Fruit fly (Drosophila melanogaster) whole organism, embryonic: Measurements from ENCODE around the gene mRpS10.
A peak's percentile ranks its signal among the peaks of the same experiment; 100 is the strongest.

Source experiments
- B-H2 ChIP-seq: fragments of 200-800 bp; sonication (Bioruptor generic); optimal IDR thresholded peaks from 2 replicates; lab custom pipeline; 2018; ENCODE audit warnings: missing biosample characterization, mild to moderate bottlenecking, missing genetic modification characterization
- Bdp1 ChIP-seq: fragments of 200-800 bp; sonication (Bioruptor generic); optimal IDR thresholded peaks from 3 replicates; lab custom pipeline; 2016; ENCODE audit warnings: missing biosample characterization, missing genetic modification characterization
- CG10543 ChIP-seq: fragments of 200-800 bp; sonication (Bioruptor generic); optimal IDR thresholded peaks from 3 replicates; lab custom pipeline; 2017; ENCODE audit warnings: missing biosample characterization, mild to moderate bottlenecking, missing genetic modification characterization, moderate library complexity
- CG11085 ChIP-seq: fragments of 200-800 bp; sonication (Bioruptor generic); IDR thresholded peaks from 2 replicates; pipeline ENCODE4 v1.3.6; 2022; ENCODE audit warnings: missing biosample characterization, missing genetic modification characterization
- CG12155 ChIP-seq: fragments of 200-800 bp; sonication (Bioruptor generic); optimal IDR thresholded peaks from 3 replicates; lab custom pipeline; 2016; ENCODE audit warnings: missing biosample characterization, missing genetic modification characterization
- CG12219 ChIP-seq: fragments of 200-800 bp; sonication (Bioruptor generic); optimal IDR thresholded peaks from 3 replicates; lab custom pipeline; 2018; ENCODE audit warnings: missing biosample characterization, mild to moderate bottlenecking, missing genetic modification characterization
- CG12659 ChIP-seq: fragments of 200-800 bp; sonication (Bioruptor generic); optimal IDR thresholded peaks from 3 replicates; lab custom pipeline; 2017; ENCODE audit warnings: mild to moderate bottlenecking, missing biosample characterization, missing genetic modification reagents, missing genetic modification characterization
- CG14441 ChIP-seq: fragments of 200-800 bp; sonication (Bioruptor generic); IDR thresholded peaks from 2 replicates; pipeline ENCODE4 v1.3.6; 2022; ENCODE audit warnings: missing biosample characterization, missing genetic modification characterization
- CG14965 ChIP-seq: fragments of 200-800 bp; sonication (Bioruptor generic); optimal IDR thresholded peaks from 2 replicates; lab custom pipeline; 2016; ENCODE audit warnings: missing biosample characterization, missing genetic modification characterization, borderline replicate concordance
- CG1529 ChIP-seq: fragments of 200-800 bp; sonication (Bioruptor generic); optimal IDR thresholded peaks from 3 replicates; lab custom pipeline; 2018; ENCODE audit warnings: missing biosample characterization, missing genetic modification characterization
- CG15514 ChIP-seq: fragments of 200-800 bp; sonication (Bioruptor generic); optimal IDR thresholded peaks from 3 replicates; lab custom pipeline; 2017; ENCODE audit warnings: missing biosample characterization, missing genetic modification characterization, mild to moderate bottlenecking, moderate library complexity, missing genetic modification reagents
- CG16813 ChIP-seq: fragments of 200-800 bp; sonication (Bioruptor generic); IDR thresholded peaks from 3 replicates; pipeline ENCODE4 v1.3.6; 2022; ENCODE audit warnings: missing biosample characterization, missing genetic modification characterization; ENCODE audit not compliant: partially characterized antibody
- CG17361 ChIP-seq: fragments of 200-800 bp; sonication (Bioruptor generic); IDR thresholded peaks from 3 replicates; pipeline ENCODE4 v1.3.6; 2022; ENCODE audit warnings: missing biosample characterization, missing genetic modification characterization
- CG1792 ChIP-seq: fragments of 200-800 bp; sonication (Bioruptor generic); optimal IDR thresholded peaks from 2 replicates; lab custom pipeline; 2016; ENCODE audit warnings: missing biosample characterization, missing genetic modification characterization
- CG1832 ChIP-seq: fragments of 200-800 bp; sonication (Bioruptor generic); optimal IDR thresholded peaks from 2 replicates; lab custom pipeline; 2017; ENCODE audit warnings: missing biosample characterization, mild to moderate bottlenecking, missing genetic modification characterization, inconsistent platforms
- CG18476 ChIP-seq: fragments of 200-800 bp; sonication (Bioruptor generic); optimal IDR thresholded peaks from 2 replicates; lab custom pipeline; 2016; ENCODE audit warnings: missing biosample characterization, mild to moderate bottlenecking, missing genetic modification characterization
- CG2202 ChIP-seq: fragments of 200-800 bp; sonication (Bioruptor generic); optimal IDR thresholded peaks from 2 replicates; lab custom pipeline; 2018; ENCODE audit warnings: missing biosample characterization, mild to moderate bottlenecking, missing genetic modification characterization
- CG3065 ChIP-seq: fragments of 200-800 bp; sonication (Bioruptor generic); optimal IDR thresholded peaks from 2 replicates; lab custom pipeline; 2016; ENCODE audit warnings: missing biosample characterization, missing genetic modification characterization
- CG32772 ChIP-seq: fragments of 200-800 bp; sonication (Bioruptor generic); IDR thresholded peaks from 2 replicates; pipeline ENCODE4 v1.3.6; 2022; ENCODE audit warnings: missing biosample characterization, missing genetic modification characterization
- CG43689 ChIP-seq: fragments of 200-800 bp; sonication (Bioruptor generic); IDR thresholded peaks from 2 replicates; pipeline ENCODE4 v1.3.6; 2022; ENCODE audit warnings: missing biosample characterization, missing genetic modification characterization
- CG4730 ChIP-seq: fragments of 200-800 bp; sonication (Bioruptor generic); IDR thresholded peaks from 2 replicates; pipeline ENCODE4 v1.3.6; 2022; ENCODE audit warnings: missing biosample characterization, missing genetic modification characterization
- CG6175 ChIP-seq: fragments of 200-800 bp; sonication (Bioruptor generic); IDR thresholded peaks from 3 replicates; pipeline ENCODE4 v1.3.6; 2022; ENCODE audit warnings: missing biosample characterization, missing genetic modification characterization
- CG8089 ChIP-seq: fragments of 200-800 bp; sonication (Bioruptor generic); optimal IDR thresholded peaks from 3 replicates; lab custom pipeline; 2016; ENCODE audit warnings: missing biosample characterization, missing genetic modification characterization
- CkIIα-i1 ChIP-seq: fragments of 200-800 bp; sonication (Bioruptor generic); IDR thresholded peaks from 2 replicates; pipeline ENCODE4 v1.3.6; 2022; ENCODE audit warnings: missing biosample characterization, missing genetic modification characterization
- D19A ChIP-seq: fragments of 200-800 bp; optimal IDR thresholded peaks from 3 replicates; lab custom pipeline; 2019; ENCODE audit warnings: missing biosample characterization, mild to moderate bottlenecking, missing genetic modification characterization, moderate library complexity
- Dek ChIP-seq: fragments of 200-800 bp; sonication (Bioruptor generic); optimal IDR thresholded peaks from 3 replicates; lab custom pipeline; 2019; ENCODE audit warnings: missing biosample characterization, mild to moderate bottlenecking, missing genetic modification characterization, moderate library complexity
- Dfd ChIP-seq, 2 experiments: fragments of >200 bp; optimal IDR thresholded peaks; 2 replicates each; lab custom pipeline; 2017; ENCODE audit warnings: missing biosample characterization in 2 of 2, missing genetic modification characterization in 2 of 2
- GATAe ChIP-seq: fragments of 200-800 bp; sonication (Bioruptor generic); conservative IDR thresholded peaks from 2 replicates; pipeline ENCODE4 v1.3.6; 2022; ENCODE audit warnings: missing biosample characterization, missing genetic modification characterization
- Gsc ChIP-seq: fragments of 200-800 bp; sonication (Bioruptor generic); IDR thresholded peaks from 2 replicates; pipeline ENCODE4 v1.3.6; 2022; ENCODE audit warnings: missing biosample characterization, missing genetic modification characterization
- H15 ChIP-seq: fragments of 200-800 bp; sonication (Bioruptor generic); IDR thresholded peaks from 3 replicates; pipeline ENCODE4 v1.3.6; 2022; ENCODE audit warnings: missing biosample characterization, missing genetic modification characterization
- Hr39 ChIP-seq: fragments of >200 bp; optimal IDR thresholded peaks from 2 replicates; lab custom pipeline; 2017
- Hr51 ChIP-seq, 2 experiments: fragments of 200-800 bp; sonication (Bioruptor generic); optimal IDR thresholded peaks; 2 replicates in 1 of 2; 3 replicates in 1 of 2; lab custom pipeline; 2016 to 2018; ENCODE audit warnings: missing biosample characterization in 2 of 2, missing genetic modification characterization in 2 of 2, mild to moderate bottlenecking in 1 of 2, moderate library complexity in 1 of 2
- Hr78 ChIP-seq, 2 experiments: fragments of 200-800 bp in 1 of 2; fragments of >200 bp in 1 of 2; sonication (Bioruptor generic) in 1 of 2; optimal IDR thresholded peaks; 2 replicates each; lab custom pipeline; 2017 to 2019; ENCODE audit warnings: missing biosample characterization in 2 of 2, missing genetic modification characterization in 2 of 2, mild to moderate bottlenecking in 1 of 2, moderate library complexity in 1 of 2
- NC2β ChIP-seq: fragments of 200-800 bp; sonication (Bioruptor generic); optimal IDR thresholded peaks from 2 replicates; lab custom pipeline; 2016; ENCODE audit warnings: missing biosample characterization, missing genetic modification characterization
- Poxn ChIP-seq: fragments of 200-800 bp; sonication (Bioruptor generic); IDR thresholded peaks from 2 replicates; pipeline ENCODE4 v1.3.6; 2022; ENCODE audit warnings: missing biosample characterization, missing genetic modification characterization
- chinmo ChIP-seq: fragments of 200-800 bp; sonication (Bioruptor generic); IDR thresholded peaks from 4 replicates; pipeline ENCODE4 v1.3.6; 2022; ENCODE audit warnings: missing biosample characterization, missing genetic modification characterization; ENCODE audit not compliant: partially characterized antibody
- cwo ChIP-seq: fragments of 200-800 bp; sonication (Bioruptor generic); optimal IDR thresholded peaks from 3 replicates; lab custom pipeline; 2017; ENCODE audit warnings: missing biosample characterization, missing genetic modification characterization, mild to moderate bottlenecking, moderate library complexity, missing genetic modification reagents
- disco-r ChIP-seq: fragments of 200-800 bp; sonication (Bioruptor generic); optimal IDR thresholded peaks from 2 replicates; lab custom pipeline; 2016; ENCODE audit warnings: missing biosample characterization, missing genetic modification characterization
- eve ChIP-seq, 2 experiments: fragments of >200 bp; optimal IDR thresholded peaks; 2 replicates each; lab custom pipeline; 2017; ENCODE audit warnings: missing biosample characterization in 2 of 2, missing genetic modification characterization in 2 of 2
- exex ChIP-seq: fragments of 200-800 bp; sonication (Bioruptor generic); optimal IDR thresholded peaks from 4 replicates; lab custom pipeline; 2018; ENCODE audit warnings: missing biosample characterization, mild to moderate bottlenecking, missing genetic modification characterization, moderate library complexity
- hbn ChIP-seq: fragments of 200-800 bp; sonication (Bioruptor generic); IDR thresholded peaks from 2 replicates; pipeline ENCODE4 v1.3.6; 2022; ENCODE audit warnings: missing biosample characterization, missing genetic modification characterization; ENCODE audit not compliant: partially characterized antibody
- jumu ChIP-seq: fragments of 200-800 bp; sonication (Bioruptor generic); optimal IDR thresholded peaks from 3 replicates; lab custom pipeline; 2016; ENCODE audit warnings: missing biosample characterization, missing genetic modification characterization
- kay ChIP-seq: fragments of 200-800 bp; sonication (Bioruptor generic); optimal IDR thresholded peaks from 2 replicates; lab custom pipeline; 2016; ENCODE audit warnings: missing biosample characterization, missing genetic modification characterization
- knrl ChIP-seq: fragments of 200-800 bp; sonication (Bioruptor generic); IDR thresholded peaks from 3 replicates; pipeline ENCODE4 v1.3.6; 2022; ENCODE audit warnings: missing biosample characterization, missing genetic modification characterization; ENCODE audit not compliant: partially characterized antibody
- luna ChIP-seq: fragments of 200-800 bp; sonication (Bioruptor generic); optimal IDR thresholded peaks from 2 replicates; lab custom pipeline; 2016; ENCODE audit warnings: missing biosample characterization, missing genetic modification characterization
- onecut ChIP-seq: fragments of 200-800 bp; sonication (Bioruptor generic); IDR thresholded peaks from 2 replicates; pipeline ENCODE4 v1.3.6; 2022; ENCODE audit warnings: missing biosample characterization, missing genetic modification characterization
- peb ChIP-seq: fragments of 200-800 bp; sonication (Bioruptor generic); IDR thresholded peaks from 2 replicates; pipeline ENCODE4 v1.3.6; 2022; ENCODE audit warnings: missing biosample characterization, missing genetic modification characterization
- phol ChIP-seq: fragments of 200-800 bp; sonication (Bioruptor generic); optimal IDR thresholded peaks from 3 replicates; lab custom pipeline; 2018; ENCODE audit warnings: missing biosample characterization, mild to moderate bottlenecking, missing genetic modification characterization, moderate library complexity
- row ChIP-seq: fragments of 200-800 bp; sonication (Bioruptor generic); IDR thresholded peaks from 3 replicates; pipeline ENCODE4 v1.3.6; 2022; ENCODE audit warnings: missing biosample characterization, missing genetic modification characterization
- slp2 ChIP-seq: fragments of 200-800 bp; sonication (Bioruptor generic); optimal IDR thresholded peaks from 2 replicates; lab custom pipeline; 2016; ENCODE audit warnings: missing biosample characterization, missing genetic modification characterization
- tio ChIP-seq: fragments of 200-800 bp; sonication (Bioruptor generic); optimal IDR thresholded peaks from 2 replicates; lab custom pipeline; 2017; ENCODE audit warnings: missing biosample characterization, missing genetic modification characterization, inconsistent platforms
- trh ChIP-seq: fragments of 200-800 bp; sonication (Bioruptor generic); optimal IDR thresholded peaks from 2 replicates; lab custom pipeline; 2016; ENCODE audit warnings: missing biosample characterization, missing genetic modification characterization
- yki ChIP-seq: fragments of >200 bp; optimal IDR thresholded peaks from 3 replicates; lab custom pipeline; 2018

mRpS10 gene

dm6 chr3R:15243452-15243851, 14.0 kb downstream of the mRpS10 start (continued):
- no peak for TF ChIP-seq H15 (GFP tag; lab: Robert Waterston, UW)
- TF ChIP-seq CG12219 (GFP tag; lab: Kevin White, UChicago), result no peak
- TF ChIP-seq disco-r (GFP tag; lab: Kevin White, UChicago), result no peak
- no peak for TF ChIP-seq knrl (GFP tag; lab: Robert Waterston, UW)
- no peak for TF ChIP-seq GATAe
- TF ChIP-seq CG1792 (GFP tag; lab: Kevin White, UChicago), result no peak
- TF ChIP-seq Poxn (GFP tag; lab: Robert Waterston, UW), result no peak
- TF ChIP-seq onecut (GFP tag; lab: Robert Waterston, UW), result no peak
- no peak for TF ChIP-seq CG18476 (GFP tag; lab: Kevin White, UChicago)
- TF ChIP-seq CkIIα-i1 (GFP tag; lab: Robert Waterston, UW), result no peak
- no peak for TF ChIP-seq row (GFP tag; lab: Robert Waterston, UW)
- no peak for TF ChIP-seq exex (tag; lab: Kevin White, UChicago)
- TF ChIP-seq CG3065, result no peak
- no peak for TF ChIP-seq CG2202
- TF ChIP-seq yki (lab: Kevin White, UChicago), result no peak
- TF ChIP-seq CG4730 (GFP tag; lab: Robert Waterston, UW), result no peak
- TF ChIP-seq Gsc, result no peak
- TF ChIP-seq D19A (tag; lab: Kevin White, UChicago), result no peak
- peak; percentile 81 for TF ChIP-seq cwo (GFP tag; lab: Kevin White, UChicago)
- no peak for TF ChIP-seq phol (tag; lab: Kevin White, UChicago)
- TF ChIP-seq hbn (GFP tag; lab: Robert Waterston, UW), result no peak
- TF ChIP-seq CG15514 (GFP tag; lab: Kevin White, UChicago), result peak; percentile 9
- TF ChIP-seq Dfd (GFP tag; optimal IDR thresholded peaks at IDR 0.05; lab: Kevin White, UChicago), result no peak
- TF ChIP-seq eve (GFP tag; optimal IDR thresholded peaks at IDR 0.05; lab: Kevin White, UChicago), result no peak
- TF ChIP-seq CG14441, result no peak
- TF ChIP-seq CG1832 (GFP tag; lab: Kevin White, UChicago), result peak; percentile 75
- TF ChIP-seq NC2β (GFP tag; lab: Kevin White, UChicago), result no peak
- TF ChIP-seq chinmo, result peak; percentile 84; the same call in 3 of the 4 replicates
- no peak for TF ChIP-seq CG1529 (GFP tag; lab: Kevin White, UChicago)
- TF ChIP-seq luna (GFP tag; lab: Kevin White, UChicago), result no peak
- TF ChIP-seq CG11085 (GFP tag; lab: Robert Waterston, UW), result no peak
- TF ChIP-seq CG8089, result no peak
- no peak for TF ChIP-seq kay (GFP tag; lab: Kevin White, UChicago)
- no peak for TF ChIP-seq jumu (GFP tag; lab: Kevin White, UChicago)
- peak in 1 of 2 experiments; percentile 68 for TF ChIP-seq Hr78 (GFP tag; optimal IDR thresholded peaks at IDR 0.05; lab: Kevin White, UChicago)
- peak; percentile 70 for TF ChIP-seq CG10543 (GFP tag; lab: Kevin White, UChicago)
- no peak for TF ChIP-seq peb (GFP tag; lab: Robert Waterston, UW)
- no peak for TF ChIP-seq CG12155 (GFP tag; lab: Kevin White, UChicago)
- no peak for TF ChIP-seq Hr39 (lab: Kevin White, UChicago)
- peak; percentile 49 for TF ChIP-seq B-H2 (GFP tag; lab: Kevin White, UChicago)
- TF ChIP-seq CG17361 (GFP tag; lab: Robert Waterston, UW), result no peak
- TF ChIP-seq slp2 (GFP tag; lab: Kevin White, UChicago), result no peak
- TF ChIP-seq CG43689 (GFP tag; lab: Robert Waterston, UW), result no peak
- no peak for TF ChIP-seq Bdp1 (GFP tag; lab: Kevin White, UChicago)
- no peak for TF ChIP-seq CG12659
- TF ChIP-seq CG14965 (GFP tag; lab: Kevin White, UChicago), result no peak
- no peak for TF ChIP-seq trh (GFP tag; lab: Kevin White, UChicago)
- no peak for TF ChIP-seq Hr51 (GFP tag; optimal IDR thresholded peaks at IDR 0.05; lab: Kevin White, UChicago)
- no peak for TF ChIP-seq Dek
- TF ChIP-seq CG16813 (GFP tag; lab: Robert Waterston, UW), result no peak
- TF ChIP-seq CG6175, result no peak
- no peak for TF ChIP-seq tio (GFP tag; lab: Kevin White, UChicago)
- no peak for TF ChIP-seq CG32772 (GFP tag; lab: Robert Waterston, UW)
